Fruit fly (Drosophila melanogaster) whole organism, embryonic: ENCODE measurements around the gene Ekar.

ENCODE experiments used
- Aef1 ChIP-seq: fragments of 200-800 bp; sonication (Bioruptor generic); IDR thresholded peaks from 3 replicates; pipeline ENCODE4 v1.3.6; 2022; ENCODE audit warnings: missing biosample characterization, missing genetic modification characterization
- B-H2 ChIP-seq: fragments of 200-800 bp; sonication (Bioruptor generic); optimal IDR thresholded peaks from 2 replicates; lab custom pipeline; 2018; ENCODE audit warnings: missing biosample characterization, mild to moderate bottlenecking, missing genetic modification characterization
- BEAF-32 ChIP-seq: fragments of 200-800 bp; sonication (Bioruptor generic); optimal IDR thresholded peaks from 3 replicates; lab custom pipeline; 2017; ENCODE audit warnings: missing biosample characterization, missing genetic modification characterization, mild to moderate bottlenecking, moderate library complexity, missing genetic modification reagents
- CG11695 ChIP-seq: fragments of 200-800 bp; sonication (Bioruptor generic); IDR thresholded peaks from 3 replicates; pipeline ENCODE4 v1.3.6; 2022; ENCODE audit warnings: missing biosample characterization, missing genetic modification characterization
- CG1603 ChIP-seq: fragments of 200-800 bp; sonication (Bioruptor generic); optimal IDR thresholded peaks from 2 replicates; lab custom pipeline; 2019; ENCODE audit warnings: missing biosample characterization, mild to moderate bottlenecking, missing genetic modification characterization, moderate library complexity
- CG17359 ChIP-seq: fragments of 200-800 bp; sonication (Bioruptor generic); optimal IDR thresholded peaks from 3 replicates; lab custom pipeline; 2018; ENCODE audit warnings: missing biosample characterization, mild to moderate bottlenecking, missing genetic modification characterization, moderate library complexity
- CG17361 ChIP-seq: fragments of 200-800 bp; sonication (Bioruptor generic); IDR thresholded peaks from 3 replicates; pipeline ENCODE4 v1.3.6; 2022; ENCODE audit warnings: missing biosample characterization, missing genetic modification characterization
- CG18011 ChIP-seq: fragments of 200-800 bp; sonication (Bioruptor generic); optimal IDR thresholded peaks from 2 replicates; lab custom pipeline; 2017; ENCODE audit warnings: missing biosample characterization, missing genetic modification characterization, mild to moderate bottlenecking, moderate library complexity, missing genotype
- CG30020 ChIP-seq: fragments of 200-800 bp; optimal IDR thresholded peaks from 2 replicates; lab custom pipeline; 2019; ENCODE audit warnings: missing biosample characterization, mild to moderate bottlenecking, missing genetic modification characterization, moderate library complexity
- CG4617 ChIP-seq: fragments of 200-800 bp; sonication (Bioruptor generic); optimal IDR thresholded peaks from 3 replicates; lab custom pipeline; 2016; ENCODE audit warnings: missing biosample characterization, missing genetic modification characterization, borderline replicate concordance
- CG6791 ChIP-seq: fragments of 200-800 bp; sonication (Bioruptor generic); IDR thresholded peaks from 3 replicates; pipeline ENCODE4 v1.3.6; 2022; ENCODE audit warnings: missing biosample characterization, missing genetic modification characterization; ENCODE audit not compliant: partially characterized antibody
- CG7556 ChIP-seq: fragments of 200-800 bp; sonication (Bioruptor generic); optimal IDR thresholded peaks from 2 replicates; lab custom pipeline; 2017; ENCODE audit warnings: missing biosample characterization, mild to moderate bottlenecking, missing genetic modification characterization
- E2f2 ChIP-seq: fragments of 200-800 bp; sonication (Bioruptor generic); IDR thresholded peaks from 2 replicates; pipeline ENCODE4 v1.3.6; 2022; ENCODE audit warnings: missing biosample characterization, missing genetic modification characterization
- Lhr ChIP-seq: fragments of 200-800 bp; sonication (Bioruptor generic); optimal IDR thresholded peaks from 3 replicates; lab custom pipeline; 2017; ENCODE audit warnings: mild to moderate bottlenecking, missing biosample characterization, missing genetic modification reagents, missing genetic modification characterization
- MESR4 ChIP-seq: fragments of 200-800 bp; sonication (Bioruptor generic); optimal IDR thresholded peaks from 2 replicates; lab custom pipeline; 2018; ENCODE audit warnings: missing biosample characterization, mild to moderate bottlenecking, missing genetic modification characterization, moderate library complexity
- Med ChIP-seq: fragments of 200-800 bp; sonication (Bioruptor generic); peaks from one replicate; lab custom pipeline; 2016; ENCODE audit warnings: missing biosample characterization, missing genetic modification characterization, mild to moderate bottlenecking, inconsistent platforms, moderate library complexity
- NFAT ChIP-seq: fragments of 200-800 bp; sonication (Bioruptor generic); IDR thresholded peaks from 2 replicates; pipeline ENCODE4 v1.3.6; 2022; ENCODE audit warnings: missing biosample characterization, missing genetic modification characterization
- Scr ChIP-seq: fragments of 200-800 bp; sonication (Bioruptor generic); IDR thresholded peaks from 2 replicates; pipeline ENCODE4 v1.3.6; 2022; ENCODE audit warnings: missing biosample characterization, missing genetic modification characterization; ENCODE audit not compliant: partially characterized antibody
- Sry-δ ChIP-seq: fragments of 200-800 bp; sonication (Bioruptor generic); optimal IDR thresholded peaks from 2 replicates; lab custom pipeline; 2016; ENCODE audit warnings: missing biosample characterization, missing genetic modification characterization
- Ssrp ChIP-seq: fragments of 200-800 bp; sonication (Bioruptor generic); optimal IDR thresholded peaks from 2 replicates; lab custom pipeline; 2018; ENCODE audit warnings: missing biosample characterization, mild to moderate bottlenecking, missing genetic modification characterization, moderate library complexity
- Stat92E ChIP-seq, 3 experiments: fragments of >200 bp in 2 of 3; fragments of 200-800 bp in 1 of 3; sonication (Bioruptor generic) in 1 of 3; optimal IDR thresholded peaks; 2 replicates each; lab custom pipeline; 2017 to 2019; ENCODE audit warnings: missing biosample characterization in 3 of 3, missing genetic modification characterization in 3 of 3, mild to moderate bottlenecking in 1 of 3, moderate library complexity in 1 of 3
- Tbp ChIP-seq: fragments of >200 bp; optimal IDR thresholded peaks from 2 replicates; lab custom pipeline; 2018; ENCODE audit warnings: missing biosample characterization, missing genetic modification characterization
- YL-1 ChIP-seq: fragments of 200-800 bp; sonication (Bioruptor generic); optimal IDR thresholded peaks from 3 replicates; lab custom pipeline; 2017; ENCODE audit warnings: missing biosample characterization, mild to moderate bottlenecking, missing genetic modification characterization
- br ChIP-seq: fragments of >200 bp; optimal IDR thresholded peaks from 2 replicates; lab custom pipeline; 2017
- cad ChIP-seq: fragments of >200 bp; optimal IDR thresholded peaks from 2 replicates; lab custom pipeline; 2017; ENCODE audit warnings: missing biosample characterization, missing genetic modification characterization
- cas ChIP-seq: fragments of 200-800 bp; sonication (Bioruptor generic); IDR thresholded peaks from 2 replicates; pipeline ENCODE4 v1.3.6; 2022; ENCODE audit warnings: missing biosample characterization, missing genetic modification characterization
- dmrt11E ChIP-seq: fragments of 200-800 bp; sonication (Bioruptor generic); optimal IDR thresholded peaks from 3 replicates; lab custom pipeline; 2018; ENCODE audit warnings: missing biosample characterization, mild to moderate bottlenecking, missing genetic modification characterization, moderate library complexity
- dpn ChIP-seq, 2 experiments: fragments of 200-800 bp; sonication (Bioruptor generic); optimal IDR thresholded peaks; 3 replicates each; lab custom pipeline; 2016; ENCODE audit warnings: missing biosample characterization in 2 of 2, missing genetic modification characterization in 2 of 2
- gcm2 ChIP-seq: fragments of 200-800 bp; sonication (Bioruptor generic); optimal IDR thresholded peaks from 2 replicates; lab custom pipeline; 2016; ENCODE audit warnings: missing biosample characterization, missing genetic modification characterization
- gsb ChIP-seq: fragments of 200-800 bp; sonication (Bioruptor generic); IDR thresholded peaks from 2 replicates; pipeline ENCODE4 v1.3.6; 2022; ENCODE audit warnings: missing biosample characterization, missing genetic modification characterization
- hb ChIP-seq: fragments of 200-800 bp; sonication (Bioruptor generic); IDR thresholded peaks from 3 replicates; pipeline ENCODE4 v1.3.6; 2022; ENCODE audit warnings: missing biosample characterization, missing genetic modification characterization; ENCODE audit not compliant: partially characterized antibody
- hkb ChIP-seq, 2 experiments: fragments of 200-800 bp in 1 of 2; fragments of >200 bp in 1 of 2; sonication (Bioruptor generic) in 1 of 2; IDR thresholded peaks in 1 of 2; optimal IDR thresholded peaks in 1 of 2; 2 replicates each; pipeline versions ENCODE4 v1.3.6 to Lab custom; 2017 to 2022; ENCODE audit warnings: missing biosample characterization in 1 of 2, missing genetic modification characterization in 1 of 2
- kni ChIP-seq: fragments of 200-800 bp; sonication (Bioruptor generic); optimal IDR thresholded peaks from 3 replicates; lab custom pipeline; 2017; ENCODE audit warnings: mild to moderate bottlenecking, missing biosample characterization, missing genetic modification reagents, missing genetic modification characterization
- otp ChIP-seq: fragments of 200-800 bp; sonication (Bioruptor generic); IDR thresholded peaks from 3 replicates; pipeline ENCODE4, ENCODE4 v1.3.6; 2022; ENCODE audit warnings: missing biosample characterization, missing genetic modification characterization
- pfk ChIP-seq: fragments of 200-800 bp; sonication (Bioruptor generic); optimal IDR thresholded peaks from 2 replicates; lab custom pipeline; 2018; ENCODE audit warnings: missing biosample characterization, mild to moderate bottlenecking, missing genetic modification characterization, moderate library complexity
- pho ChIP-seq: fragments of 200-800 bp; sonication (Bioruptor generic); optimal IDR thresholded peaks from 2 replicates; lab custom pipeline; 2016; ENCODE audit warnings: missing biosample characterization, missing genetic modification characterization
- repo ChIP-seq: fragments of 200-800 bp; sonication (Bioruptor generic); optimal IDR thresholded peaks from 2 replicates; lab custom pipeline; 2016; ENCODE audit warnings: missing biosample characterization, missing genetic modification characterization
- row ChIP-seq: fragments of 200-800 bp; sonication (Bioruptor generic); IDR thresholded peaks from 3 replicates; pipeline ENCODE4 v1.3.6; 2022; ENCODE audit warnings: missing biosample characterization, missing genetic modification characterization
- tio ChIP-seq: fragments of 200-800 bp; sonication (Bioruptor generic); optimal IDR thresholded peaks from 2 replicates; lab custom pipeline; 2017; ENCODE audit warnings: missing biosample characterization, missing genetic modification characterization, inconsistent platforms
- trem ChIP-seq: fragments of 200-800 bp; optimal IDR thresholded peaks from 3 replicates; lab custom pipeline; 2019; ENCODE audit warnings: missing biosample characterization, mild to moderate bottlenecking, missing genetic modification characterization, moderate library complexity
- trh ChIP-seq: fragments of 200-800 bp; sonication (Bioruptor generic); optimal IDR thresholded peaks from 2 replicates; lab custom pipeline; 2016; ENCODE audit warnings: missing biosample characterization, missing genetic modification characterization
- tup ChIP-seq: fragments of 200-800 bp; sonication (Bioruptor generic); optimal IDR thresholded peaks from 2 replicates; lab custom pipeline; 2016; ENCODE audit warnings: missing biosample characterization, mild to moderate bottlenecking, missing genetic modification characterization, moderate library complexity
- twi ChIP-seq: fragments of 200-800 bp; optimal IDR thresholded peaks from 2 replicates; lab custom pipeline; 2019; ENCODE audit warnings: missing biosample characterization, mild to moderate bottlenecking, missing genetic modification characterization, moderate library complexity
- vnd ChIP-seq: fragments of 200-800 bp; sonication (Bioruptor generic); IDR thresholded peaks from 3 replicates; pipeline ENCODE4 v1.3.6; 2022; ENCODE audit warnings: missing biosample characterization, missing genetic modification characterization; ENCODE audit not compliant: partially characterized antibody
- zen ChIP-seq: fragments of 200-800 bp; sonication (Bioruptor generic); optimal IDR thresholded peaks from 3 replicates; lab custom pipeline; 2018; ENCODE audit warnings: missing biosample characterization, mild to moderate bottlenecking, missing genetic modification characterization, moderate library complexity

The Ekar gene

dm6 chr4:625898-626644, 20.3 kb downstream of the Ekar start, which contains the start of gene mav (continued):
- TF ChIP-seq Tbp (GFP tag; lab: Kevin White, UChicago) (no peak), hb (GFP tag; lab: Robert Waterston, UW) (no peak), NFAT (GFP tag; lab: Robert Waterston, UW) (no peak), Med (GFP tag; lab: Kevin White, UChicago) (peak; percentile 52), CG11695 (no peak), gcm2 (no peak), tup (GFP tag; lab: Kevin White, UChicago) (no peak), Ssrp (tag; lab: Kevin White, UChicago) (no peak), trh (GFP tag; lab: Kevin White, UChicago) (no peak), Aef1 (GFP tag; lab: Robert Waterston, UW) (no peak), CG4617 (GFP tag; lab: Kevin White, UChicago) (no peak), dpn (GFP tag; optimal IDR thresholded peaks at IDR 0.05; lab: Kevin White, UChicago) (no peak), Stat92E (GFP tag; optimal IDR thresholded peaks at IDR 0.05; lab: Kevin White, UChicago) (peak in 1 of 3 experiments; percentile 38), MESR4 (GFP tag; lab: Kevin White, UChicago) (peak; percentile 63), otp (GFP tag; lab: Robert Waterston, UW) (no peak), gsb (no peak), CG30020 (tag; lab: Kevin White, UChicago) (peak; percentile 72), CG1603 (tag; lab: Kevin White, UChicago) (peak; percentile 39), kni (GFP tag; lab: Kevin White, UChicago) (no peak)

DNA sequence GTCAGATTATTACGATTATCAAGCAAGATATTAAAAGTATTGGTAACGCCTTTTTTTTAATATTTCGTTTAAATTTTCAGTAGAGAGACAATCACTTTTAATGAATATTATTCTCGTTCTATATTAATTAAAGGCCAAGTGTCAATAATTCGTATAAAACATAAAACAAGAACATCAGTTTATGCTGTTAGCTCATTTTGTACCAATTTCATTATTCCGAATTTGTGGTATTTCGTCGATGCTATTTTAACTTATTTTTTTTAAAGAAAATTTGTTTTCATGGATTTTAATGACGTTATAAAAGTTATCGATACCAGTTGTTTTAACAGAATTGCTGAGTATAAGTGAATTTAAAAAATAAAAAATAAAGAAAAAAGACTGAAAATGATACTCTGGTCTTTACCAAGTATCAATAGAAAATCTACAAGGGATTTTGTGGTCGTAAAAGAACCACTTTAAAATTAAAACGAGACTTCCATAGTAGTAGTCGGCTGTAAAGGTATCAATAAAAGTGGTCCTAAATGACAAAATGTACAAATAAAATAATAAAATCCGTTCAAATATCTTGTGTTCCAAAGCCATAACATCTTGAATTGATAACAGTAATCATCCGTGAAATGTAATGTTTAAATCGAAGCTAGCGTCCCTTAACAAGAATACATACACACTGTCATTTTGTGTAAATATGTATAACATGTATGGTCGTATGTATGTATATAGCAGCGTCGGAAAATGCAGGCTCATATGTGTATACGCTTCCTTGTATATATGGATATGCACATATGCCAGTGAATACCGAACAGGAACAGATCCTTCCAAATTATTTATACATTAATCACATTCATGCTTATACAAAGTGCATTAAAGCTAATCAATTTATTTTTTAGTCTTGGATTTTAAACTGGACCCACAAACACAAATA, 35.7 kb downstream of the Ekar start, which contains the start of gene Eph:
Gene Eph (plus strand): TSS at position 287 of the 922 bp plus-strand sequence.
- TF ChIP-seq cad (GFP tag; lab: Kevin White, UChicago) (no peak), CG1603 (tag; lab: Kevin White, UChicago) (peak; percentile 99), pfk (peak; percentile 92), CG6791 (GFP tag; lab: Robert Waterston, UW) (no peak), B-H2 (no peak), repo (GFP tag; lab: Kevin White, UChicago) (no peak), CG17359 (tag; lab: Kevin White, UChicago) (peak; percentile 97), CG7556 (GFP tag; lab: Kevin White, UChicago) (no peak), Scr (no peak), br (lab: Kevin White, UChicago) (no peak), tio (GFP tag; lab: Kevin White, UChicago) (no peak), Sry-δ (GFP tag; lab: Kevin White, UChicago) (peak; percentile 19), E2f2 (no peak), row (GFP tag; lab: Robert Waterston, UW) (peak; percentile 66; the same call in 1 of the 3 replicates), zen (tag; lab: Kevin White, UChicago) (peak; percentile 58), Lhr (GFP tag; lab: Kevin White, UChicago) (peak; percentile 9), trem (peak; percentile 18), BEAF-32 (peak; percentile 50), vnd (GFP tag; lab: Robert Waterston, UW) (no peak), cas (no peak), CG18011 (GFP tag; lab: Kevin White, UChicago) (no peak), YL-1 (GFP tag; lab: Kevin White, UChicago) (peak; percentile 30), dmrt11E (tag; lab: Kevin White, UChicago) (peak; percentile 22), Med (GFP tag; lab: Kevin White, UChicago) (peak; percentile 53), pho (GFP tag; lab: Kevin White, UChicago) (no peak), CG17361 (peak; percentile 27; the same call in 1 of the 3 replicates), hkb (optimal IDR thresholded peaks at IDR 0.05; lab: Kevin White, UChicago) (no peak), hkb (GFP tag; IDR thresholded peaks at IDR 0.05; lab: Robert Waterston, UW) (no peak; the same call in 1 of the 2 replicates), twi (tag; lab: Kevin White, UChicago) (no peak)
